Fruit fly (Drosophila melanogaster) whole organism, embryonic: ENCODE results near the gene CG11695.

ENCODE experiments used
- B-H2 ChIP-seq: fragments of 200-800 bp; sonication (Bioruptor generic); optimal IDR thresholded peaks from 2 replicates; lab custom pipeline; 2018; ENCODE audit warnings: missing biosample characterization, mild to moderate bottlenecking, missing genetic modification characterization
- Blimp-1 ChIP-seq: fragments of 200-800 bp; sonication (Bioruptor generic); optimal IDR thresholded peaks from 3 replicates; lab custom pipeline; 2018; ENCODE audit warnings: missing biosample characterization, missing genetic modification characterization, mild to moderate bottlenecking, moderate library complexity, missing genetic modification reagents
- CG10543 ChIP-seq: fragments of 200-800 bp; sonication (Bioruptor generic); optimal IDR thresholded peaks from 3 replicates; lab custom pipeline; 2017; ENCODE audit warnings: missing biosample characterization, mild to moderate bottlenecking, missing genetic modification characterization, moderate library complexity
- CG10565 ChIP-seq: fragments of 200-800 bp; sonication (Bioruptor generic); optimal IDR thresholded peaks from 3 replicates; lab custom pipeline; 2016; ENCODE audit warnings: missing biosample characterization, mild to moderate bottlenecking, missing genetic modification characterization
- CG12236 ChIP-seq: fragments of 200-800 bp; sonication (Bioruptor generic); optimal IDR thresholded peaks from 2 replicates; lab custom pipeline; 2016; ENCODE audit warnings: missing biosample characterization, missing genetic modification characterization
- CG13123 ChIP-seq: fragments of 200-800 bp; sonication (Bioruptor generic); optimal IDR thresholded peaks from 2 replicates; lab custom pipeline; 2016; ENCODE audit warnings: missing biosample characterization, missing genetic modification characterization
- CG15696 ChIP-seq: fragments of 200-800 bp; sonication (Bioruptor generic); optimal IDR thresholded peaks from 2 replicates; lab custom pipeline; 2019; ENCODE audit warnings: missing biosample characterization, mild to moderate bottlenecking, missing genetic modification characterization, moderate library complexity
- CG17612 ChIP-seq: fragments of 200-800 bp; sonication (Bioruptor generic); IDR thresholded peaks from 2 replicates; pipeline ENCODE4 v1.3.6; 2022; ENCODE audit warnings: missing biosample characterization, missing genetic modification characterization
- CG18599 ChIP-seq: fragments of 200-800 bp; sonication (Bioruptor generic); optimal IDR thresholded peaks from 3 replicates; lab custom pipeline; 2017; ENCODE audit warnings: missing biosample characterization, missing genetic modification characterization, mild to moderate bottlenecking, moderate library complexity, missing genetic modification reagents
- CG2199 ChIP-seq: fragments of 200-800 bp; sonication (Bioruptor generic); IDR thresholded peaks from 3 replicates; pipeline ENCODE4 v1.3.6; 2022; ENCODE audit warnings: missing biosample characterization, missing genetic modification characterization
- CG30020 ChIP-seq: fragments of 200-800 bp; optimal IDR thresholded peaks from 2 replicates; lab custom pipeline; 2019; ENCODE audit warnings: missing biosample characterization, mild to moderate bottlenecking, missing genetic modification characterization, moderate library complexity
- CG3065 ChIP-seq: fragments of 200-800 bp; sonication (Bioruptor generic); optimal IDR thresholded peaks from 2 replicates; lab custom pipeline; 2016; ENCODE audit warnings: missing biosample characterization, missing genetic modification characterization
- CG31224 ChIP-seq: fragments of 200-800 bp; sonication (Bioruptor generic); IDR thresholded peaks from 2 replicates; pipeline ENCODE4 v1.3.6; 2022; ENCODE audit warnings: missing biosample characterization, missing genetic modification characterization
- CG31441 ChIP-seq: fragments of 200-800 bp; sonication (Bioruptor generic); IDR thresholded peaks from 2 replicates; pipeline ENCODE4 v1.3.6; 2022; ENCODE audit warnings: missing biosample characterization, missing genetic modification characterization
- CG33213 ChIP-seq: fragments of 200-800 bp; sonication (Bioruptor generic); optimal IDR thresholded peaks from 3 replicates; lab custom pipeline; 2016; ENCODE audit warnings: missing biosample characterization, missing genetic modification characterization
- CG4707 ChIP-seq: fragments of 200-800 bp; sonication (Bioruptor generic); optimal IDR thresholded peaks from 2 replicates; lab custom pipeline; 2018; ENCODE audit warnings: missing biosample characterization, mild to moderate bottlenecking, missing genetic modification characterization, moderate library complexity
- CG4854 ChIP-seq: fragments of 200-800 bp; sonication (Bioruptor generic); optimal IDR thresholded peaks from 2 replicates; lab custom pipeline; 2016; ENCODE audit warnings: missing biosample characterization, missing genetic modification characterization, inconsistent platforms
- CG6272 ChIP-seq: fragments of 200-800 bp; sonication (Bioruptor generic); IDR thresholded peaks from 2 replicates; pipeline ENCODE4 v1.3.6; 2022; ENCODE audit warnings: missing biosample characterization, missing genetic modification characterization
- CG6654 ChIP-seq: fragments of 200-800 bp; sonication (Bioruptor generic); optimal IDR thresholded peaks from 2 replicates; lab custom pipeline; 2017; ENCODE audit warnings: missing biosample characterization, mild to moderate bottlenecking, missing genetic modification characterization
- CG6791 ChIP-seq: fragments of 200-800 bp; sonication (Bioruptor generic); IDR thresholded peaks from 3 replicates; pipeline ENCODE4 v1.3.6; 2022; ENCODE audit warnings: missing biosample characterization, missing genetic modification characterization; ENCODE audit not compliant: partially characterized antibody
- CG7556 ChIP-seq: fragments of 200-800 bp; sonication (Bioruptor generic); optimal IDR thresholded peaks from 2 replicates; lab custom pipeline; 2017; ENCODE audit warnings: missing biosample characterization, mild to moderate bottlenecking, missing genetic modification characterization
- CG8765 ChIP-seq: fragments of 200-800 bp; sonication (Bioruptor generic); IDR thresholded peaks from 2 replicates; pipeline ENCODE4 v1.3.6; 2022; ENCODE audit warnings: missing biosample characterization, missing genetic modification characterization
- CG8924 ChIP-seq: fragments of 200-800 bp; optimal IDR thresholded peaks from 3 replicates; lab custom pipeline; 2019; ENCODE audit warnings: missing biosample characterization, mild to moderate bottlenecking, missing genetic modification characterization, moderate library complexity
- CG9437 ChIP-seq: fragments of 200-800 bp; sonication (Bioruptor generic); optimal IDR thresholded peaks from 2 replicates; lab custom pipeline; 2018; ENCODE audit warnings: missing biosample characterization, mild to moderate bottlenecking, missing genetic modification characterization
- CG9932 ChIP-seq: fragments of 200-800 bp; sonication (Bioruptor generic); IDR thresholded peaks from 2 replicates; pipeline ENCODE4 v1.3.6; 2022; ENCODE audit warnings: missing biosample characterization, missing genetic modification characterization
- Hr39 ChIP-seq: fragments of >200 bp; optimal IDR thresholded peaks from 2 replicates; lab custom pipeline; 2017
- Hr51 ChIP-seq, 2 experiments: fragments of 200-800 bp; sonication (Bioruptor generic); optimal IDR thresholded peaks; 2 replicates in 1 of 2; 3 replicates in 1 of 2; lab custom pipeline; 2016 to 2018; ENCODE audit warnings: missing biosample characterization in 2 of 2, missing genetic modification characterization in 2 of 2, mild to moderate bottlenecking in 1 of 2, moderate library complexity in 1 of 2
- Med ChIP-seq: fragments of 200-800 bp; sonication (Bioruptor generic); peaks from one replicate; lab custom pipeline; 2016; ENCODE audit warnings: missing biosample characterization, missing genetic modification characterization, mild to moderate bottlenecking, inconsistent platforms, moderate library complexity
- NfI ChIP-seq: fragments of 200-800 bp; sonication (Bioruptor generic); optimal IDR thresholded peaks from 3 replicates; lab custom pipeline; 2018; ENCODE audit warnings: missing biosample characterization, mild to moderate bottlenecking, missing genetic modification characterization, moderate library complexity
- bbx ChIP-seq: fragments of 200-800 bp; sonication (Bioruptor generic); IDR thresholded peaks from 2 replicates; pipeline ENCODE4 v1.3.6; 2022; ENCODE audit warnings: missing biosample characterization, missing genetic modification characterization; ENCODE audit not compliant: partially characterized antibody
- bsh ChIP-seq, 2 experiments: fragments of 200-800 bp; sonication (Bioruptor generic); optimal IDR thresholded peaks; 2 replicates each; lab custom pipeline; 2017 to 2018; ENCODE audit warnings: mild to moderate bottlenecking in 2 of 2, missing biosample characterization in 2 of 2, missing genetic modification characterization in 2 of 2, moderate library complexity in 1 of 2
- ems ChIP-seq: fragments of 200-800 bp; sonication (Bioruptor generic); optimal IDR thresholded peaks from 3 replicates; lab custom pipeline; 2016; ENCODE audit warnings: missing biosample characterization, missing genetic modification characterization
- eve ChIP-seq, 2 experiments: fragments of >200 bp; optimal IDR thresholded peaks; 2 replicates each; lab custom pipeline; 2017; ENCODE audit warnings: missing biosample characterization in 2 of 2, missing genetic modification characterization in 2 of 2
- ewg ChIP-seq: fragments of 200-800 bp; sonication (Bioruptor generic); optimal IDR thresholded peaks from 3 replicates; lab custom pipeline; 2017; ENCODE audit warnings: mild to moderate bottlenecking, missing biosample characterization, missing genetic modification reagents, missing genetic modification characterization
- fd3F ChIP-seq: fragments of 200-800 bp; sonication (Bioruptor generic); optimal IDR thresholded peaks from 2 replicates; lab custom pipeline; 2018; ENCODE audit warnings: missing biosample characterization, mild to moderate bottlenecking, missing genetic modification characterization, moderate library complexity
- fu2 ChIP-seq: fragments of 200-800 bp; sonication (Bioruptor generic); optimal IDR thresholded peaks from 2 replicates; lab custom pipeline; 2016; ENCODE audit warnings: missing biosample characterization, missing genetic modification characterization
- grau ChIP-seq: fragments of 200-800 bp; optimal IDR thresholded peaks from 3 replicates; lab custom pipeline; 2019; ENCODE audit warnings: missing biosample characterization, mild to moderate bottlenecking, missing genetic modification characterization, moderate library complexity
- hb ChIP-seq: fragments of 200-800 bp; sonication (Bioruptor generic); IDR thresholded peaks from 3 replicates; pipeline ENCODE4 v1.3.6; 2022; ENCODE audit warnings: missing biosample characterization, missing genetic modification characterization; ENCODE audit not compliant: partially characterized antibody
- nom ChIP-seq: fragments of 200-800 bp; sonication (Bioruptor generic); optimal IDR thresholded peaks from 2 replicates; lab custom pipeline; 2017; ENCODE audit warnings: missing biosample characterization, missing genetic modification characterization, mild to moderate bottlenecking, moderate library complexity, missing genetic modification reagents
- pfk ChIP-seq: fragments of 200-800 bp; sonication (Bioruptor generic); optimal IDR thresholded peaks from 2 replicates; lab custom pipeline; 2018; ENCODE audit warnings: missing biosample characterization, mild to moderate bottlenecking, missing genetic modification characterization, moderate library complexity
- rib ChIP-seq: fragments of 200-800 bp; sonication (Bioruptor generic); IDR thresholded peaks from 2 replicates; pipeline ENCODE4 v1.3.6; 2022; ENCODE audit warnings: missing biosample characterization, missing genetic modification characterization
- sc ChIP-seq, 3 experiments: fragments of >200 bp in 2 of 3; fragments of 200-800 bp in 1 of 3; sonication (Bioruptor generic) in 1 of 3; optimal IDR thresholded peaks; 2 replicates in 2 of 3; 3 replicates in 1 of 3; lab custom pipeline; 2017; ENCODE audit warnings: mild to moderate bottlenecking in 1 of 3, missing biosample characterization in 1 of 3, missing genetic modification characterization in 1 of 3, missing genetic modification reagents in 1 of 3
- seq ChIP-seq: fragments of 200-800 bp; sonication (Bioruptor generic); IDR thresholded peaks from 2 replicates; pipeline ENCODE4 v1.3.6; 2022; ENCODE audit warnings: missing biosample characterization, missing genetic modification characterization
- ssp ChIP-seq: fragments of 200-800 bp; sonication (Bioruptor generic); IDR thresholded peaks from 2 replicates; pipeline ENCODE4 v1.3.6; 2022; ENCODE audit warnings: missing biosample characterization, missing genetic modification characterization
- tin ChIP-seq: fragments of 200-800 bp; sonication (Bioruptor generic); optimal IDR thresholded peaks from 3 replicates; lab custom pipeline; 2016; ENCODE audit warnings: missing biosample characterization, missing genetic modification characterization
- toy ChIP-seq: fragments of 200-800 bp; sonication (Bioruptor generic); IDR thresholded peaks from 2 replicates; pipeline ENCODE4 v1.3.6; 2022; ENCODE audit warnings: missing biosample characterization, missing genetic modification characterization
- trh ChIP-seq: fragments of 200-800 bp; sonication (Bioruptor generic); optimal IDR thresholded peaks from 2 replicates; lab custom pipeline; 2016; ENCODE audit warnings: missing biosample characterization, missing genetic modification characterization
- vnd ChIP-seq: fragments of 200-800 bp; sonication (Bioruptor generic); IDR thresholded peaks from 3 replicates; pipeline ENCODE4 v1.3.6; 2022; ENCODE audit warnings: missing biosample characterization, missing genetic modification characterization; ENCODE audit not compliant: partially characterized antibody

The CG11695 gene

dm6 chrX:11528026-11528702 is 48.5 kb upstream of the CG11695 start (continued):
- no peak for TF ChIP-seq fu2 (GFP tag; lab: Kevin White, UChicago)
- peak in 1 of 2 experiments; percentile 87 for TF ChIP-seq eve (GFP tag; optimal IDR thresholded peaks at IDR 0.05; lab: Kevin White, UChicago)
- no peak for TF ChIP-seq vnd (GFP tag; lab: Robert Waterston, UW)
- TF ChIP-seq CG6791 (GFP tag; lab: Robert Waterston, UW) = no peak
- TF ChIP-seq CG17612 (GFP tag; lab: Robert Waterston, UW) = peak; percentile 39; the same call in 1 of the 2 replicates
- peak; percentile 6 for TF ChIP-seq CG10543 (GFP tag; lab: Kevin White, UChicago)
- peak; percentile 45; the same call in 1 of the 2 replicates for TF ChIP-seq CG6272 (GFP tag; lab: Robert Waterston, UW)
- TF ChIP-seq B-H2 = no peak
- peak; percentile 51; the same call in 1 of the 2 replicates for TF ChIP-seq seq
- TF ChIP-seq CG33213 (GFP tag; lab: Kevin White, UChicago) = peak; percentile 35
- TF ChIP-seq tin (GFP tag; lab: Kevin White, UChicago) = peak; percentile 78
- TF ChIP-seq bsh (GFP tag; optimal IDR thresholded peaks at IDR 0.05; lab: Kevin White, UChicago) = peak; percentile 24 to 95
- TF ChIP-seq Med = peak; percentile 88
- peak; percentile 95 for TF ChIP-seq CG31441 (GFP tag; lab: Robert Waterston, UW)
- no peak; the same call in 1 of the 2 replicates for TF ChIP-seq CG8765 (GFP tag; lab: Robert Waterston, UW)
- TF ChIP-seq CG30020 (tag; lab: Kevin White, UChicago) = peak; percentile 49
- peak; percentile 87 for TF ChIP-seq CG8924 (tag; lab: Kevin White, UChicago)
- no peak for TF ChIP-seq hb (GFP tag; lab: Robert Waterston, UW)
- peak; percentile 65 for TF ChIP-seq ewg (GFP tag; lab: Kevin White, UChicago)
- TF ChIP-seq Hr39 (lab: Kevin White, UChicago) = no peak
- TF ChIP-seq CG12236 (GFP tag; lab: Kevin White, UChicago) = peak; percentile 36
- peak; percentile 53 for TF ChIP-seq CG18599
- 0 out of 2 replicates have a peak, but pooled peaks have one; percentile 25 for TF ChIP-seq CG31224 (GFP tag; lab: Robert Waterston, UW)
- TF ChIP-seq ssp (GFP tag; lab: Robert Waterston, UW) = peak; percentile 38; the same call in 1 of the 2 replicates
- no peak for TF ChIP-seq bbx (GFP tag; lab: Robert Waterston, UW)
- TF ChIP-seq CG15696 = peak; percentile 87
- TF ChIP-seq rib (GFP tag; lab: Robert Waterston, UW) = no peak
- TF ChIP-seq ems (GFP tag; lab: Kevin White, UChicago) = peak; percentile 37
- peak; percentile 49 for TF ChIP-seq CG3065 (GFP tag; lab: Kevin White, UChicago)
- no peak for TF ChIP-seq pfk (GFP tag; lab: Kevin White, UChicago)
- TF ChIP-seq CG9437 (GFP tag; lab: Kevin White, UChicago) = peak; percentile 57
- TF ChIP-seq fd3F (GFP tag; lab: Kevin White, UChicago) = no peak
- peak; percentile 78 for TF ChIP-seq CG4707 (GFP tag; lab: Kevin White, UChicago)
- no peak for TF ChIP-seq CG9932 (GFP tag; lab: Robert Waterston, UW)
- TF ChIP-seq CG6654 = peak; percentile 64
- peak; percentile 9 to 66 for TF ChIP-seq Hr51 (GFP tag; optimal IDR thresholded peaks at IDR 0.05; lab: Kevin White, UChicago)
- TF ChIP-seq Blimp-1 (GFP tag; lab: Kevin White, UChicago) = peak; percentile 89
- TF ChIP-seq sc (optimal IDR thresholded peaks at IDR 0.05; lab: Kevin White, UChicago) = no peak
- peak; percentile 80 for TF ChIP-seq sc (GFP tag; optimal IDR thresholded peaks at IDR 0.05; lab: Kevin White, UChicago)
- peak; percentile 35 for TF ChIP-seq CG4854
- no peak for TF ChIP-seq CG10565 (GFP tag; lab: Kevin White, UChicago)
- peak; percentile 47 for TF ChIP-seq NfI (GFP tag; lab: Kevin White, UChicago)
- TF ChIP-seq grau (tag; lab: Kevin White, UChicago) = peak; percentile 82
- peak; percentile 59 for TF ChIP-seq CG13123 (GFP tag; lab: Kevin White, UChicago)
- TF ChIP-seq nom (GFP tag; lab: Kevin White, UChicago) = peak; percentile 62
- TF ChIP-seq CG2199 (GFP tag; lab: Robert Waterston, UW) = peak; percentile 87
- TF ChIP-seq CG7556 = peak; percentile 70
- peak; percentile 39 for TF ChIP-seq trh
- TF ChIP-seq toy = 0 out of 2 replicates have a peak, but pooled peaks have one; percentile 29
